Fruit fly (Drosophila melanogaster): ENCODE data around the gene CG43077.

The CG43077 gene

DNA sequence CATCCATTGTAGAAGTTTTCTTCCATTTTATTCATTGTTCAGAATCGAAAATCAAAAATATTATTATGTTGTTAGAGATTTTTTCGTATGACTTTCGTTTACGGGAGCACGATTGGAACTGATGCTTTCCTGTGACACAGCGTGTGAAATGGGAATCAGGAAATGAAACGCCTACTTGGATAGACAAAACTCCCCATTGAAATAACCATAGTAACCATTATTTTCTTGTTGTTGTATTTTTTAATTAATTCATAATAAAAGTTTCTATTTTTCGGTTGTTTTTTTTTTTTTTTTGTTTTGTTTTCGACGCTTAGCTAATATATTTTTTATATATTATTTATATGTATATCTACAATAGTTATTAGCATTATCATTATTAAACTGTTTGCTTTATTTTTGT is at the start of gene CG43077:
CG43077 (minus strand) TSS at position 101 of the 400 bp plus-strand sequence.
- no peak for TF ChIP-seq CG17801 (GFP tag; optimal IDR thresholded peaks at IDR 0.05; ENCODE audit: partially characterized antibody)

DNA sequence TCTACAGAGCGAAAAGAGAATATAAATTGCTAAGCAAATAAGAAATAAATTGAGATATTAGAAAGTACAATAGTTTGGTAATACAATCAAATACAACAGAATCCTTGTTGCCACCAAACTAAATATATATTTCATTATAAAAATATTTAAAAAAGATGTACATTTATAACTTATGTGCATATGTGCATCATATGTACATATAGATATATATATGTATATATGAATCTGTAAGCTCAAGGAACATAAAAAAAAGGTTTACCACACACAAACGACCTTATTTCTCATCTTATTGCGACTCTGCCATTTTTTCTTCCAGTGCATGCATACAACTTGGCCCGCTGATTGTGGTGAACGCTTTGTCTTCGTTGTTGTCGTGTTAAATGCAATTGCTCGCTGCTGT is 45.0 kb upstream of the CG43077 start:
- TF ChIP-seq CG17801 (GFP tag; optimal IDR thresholded peaks at IDR 0.05; ENCODE audit: partially characterized antibody) = peak; percentile 64

DNA sequence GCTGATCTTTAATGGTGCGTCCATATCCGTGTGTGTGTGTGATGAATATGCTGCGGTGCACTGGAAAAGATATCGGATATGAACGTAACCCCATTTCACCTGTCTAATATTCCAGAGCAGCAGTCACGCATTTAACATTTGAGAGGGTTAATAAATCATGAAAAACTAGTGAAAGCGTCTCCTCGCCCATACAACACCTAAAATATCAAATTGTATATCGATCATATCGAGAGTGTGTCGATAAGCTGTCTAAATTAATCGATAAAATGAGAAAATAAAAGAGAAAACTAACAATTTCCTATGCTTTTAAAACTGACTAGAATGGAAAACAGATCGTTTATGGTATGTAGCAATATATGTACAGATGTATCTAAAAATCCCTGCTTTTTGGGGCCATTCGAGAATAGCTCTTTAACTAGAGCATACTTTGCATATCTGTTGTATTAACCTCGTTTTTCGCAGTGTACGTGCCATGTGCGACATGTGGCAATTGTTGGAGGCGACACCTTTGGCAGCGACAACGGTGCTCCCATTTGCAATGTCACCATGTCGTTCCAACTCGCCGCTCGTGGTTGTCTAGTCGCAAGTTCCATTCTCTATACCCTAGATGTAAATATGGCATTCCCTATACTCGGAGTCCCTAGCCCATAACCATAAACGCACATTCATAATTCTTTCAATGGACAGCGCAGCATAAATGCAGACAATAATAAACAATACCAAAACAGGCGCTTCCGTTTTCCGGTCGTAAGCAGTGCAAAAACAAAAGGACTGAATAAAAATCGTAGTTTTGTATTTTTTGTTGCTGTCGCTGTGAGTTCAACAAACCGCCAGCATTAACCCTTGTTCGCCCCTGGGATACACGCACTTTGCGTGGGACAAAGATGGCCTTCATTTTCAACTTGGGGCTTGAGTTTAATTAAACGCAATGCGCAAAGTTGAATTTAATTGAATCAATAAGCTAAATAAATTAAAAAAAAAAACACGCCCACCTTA is 43.9 kb upstream of the CG43077 start:
- TF ChIP-seq CG17801 (GFP tag; optimal IDR thresholded peaks at IDR 0.05; ENCODE audit: partially characterized antibody) = no peak

DNA sequence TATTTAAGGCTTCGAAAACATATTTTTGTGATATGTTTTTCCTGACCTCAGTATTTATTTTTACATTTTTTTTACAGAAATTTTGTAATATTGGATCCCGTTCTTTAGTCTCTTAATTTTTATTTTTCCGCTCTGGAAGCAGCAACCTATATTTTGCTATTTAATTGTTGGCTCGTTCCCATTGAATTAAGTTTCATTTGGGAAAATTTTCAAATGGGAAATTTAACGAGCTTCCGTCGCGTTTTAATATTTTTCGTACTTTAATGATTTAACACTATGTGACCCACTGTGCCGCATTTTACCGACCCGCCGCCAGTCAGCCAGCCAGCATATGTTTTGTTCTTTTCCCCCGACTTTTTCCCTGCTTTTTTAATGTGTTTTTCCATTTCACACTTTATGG is 43.0 kb upstream of the CG43077 start:
- TF ChIP-seq CG17801 (GFP tag; optimal IDR thresholded peaks at IDR 0.05; ENCODE audit: partially characterized antibody) = no peak

DNA sequence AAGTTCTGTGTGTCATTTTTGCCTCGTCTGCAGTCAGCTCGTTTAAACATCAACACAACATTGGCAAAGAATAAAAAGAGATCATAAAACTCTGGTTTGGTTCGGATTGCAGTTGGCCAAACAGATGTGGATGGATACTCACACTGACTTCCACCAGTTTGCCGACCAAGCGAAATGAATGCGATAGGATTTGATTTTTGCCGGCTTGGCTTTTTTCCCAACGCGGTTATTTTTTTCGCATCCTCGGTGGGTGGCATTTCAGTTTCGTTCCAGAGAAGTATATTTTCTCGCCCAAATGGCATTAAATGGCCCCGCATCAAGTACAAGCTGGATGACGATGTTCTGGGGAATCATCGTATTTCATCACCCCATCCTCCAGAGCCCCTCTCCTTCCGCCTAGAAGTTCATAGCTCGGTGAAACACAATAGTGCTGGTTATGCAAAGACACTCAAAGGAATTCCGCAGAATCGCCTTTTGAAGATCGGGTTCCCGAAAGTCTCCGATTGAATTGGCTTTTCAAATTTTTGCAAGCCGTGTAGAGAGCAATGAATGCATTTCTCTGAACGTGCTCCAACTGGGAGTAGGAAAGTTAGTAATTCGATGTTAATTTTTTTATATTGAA is 42.3 kb upstream of the CG43077 start:
- TF ChIP-seq CG17801 (GFP tag; optimal IDR thresholded peaks at IDR 0.05; ENCODE audit: partially characterized antibody) = no peak

DNA sequence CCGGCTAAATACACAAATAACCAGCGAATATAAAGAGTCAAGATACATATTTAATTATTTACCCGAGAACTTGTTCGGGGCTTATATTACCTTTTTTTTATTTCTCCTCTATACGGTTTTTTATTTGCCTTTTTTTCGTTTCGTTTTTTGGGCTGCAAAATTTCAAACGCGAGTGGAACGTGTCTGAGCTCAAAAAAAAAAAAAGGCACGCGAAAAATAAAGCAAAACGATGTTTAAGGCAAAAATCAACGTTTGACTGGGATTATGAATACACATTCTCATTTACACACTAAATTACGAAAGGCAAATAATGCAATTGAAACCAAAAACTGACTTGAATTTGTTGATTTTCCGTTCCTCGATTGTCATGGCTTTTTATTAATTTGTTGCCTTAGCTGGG is 41.4 kb upstream of the CG43077 start:
- TF ChIP-seq CG17801 (GFP tag; optimal IDR thresholded peaks at IDR 0.05; ENCODE audit: partially characterized antibody) = no peak

DNA sequence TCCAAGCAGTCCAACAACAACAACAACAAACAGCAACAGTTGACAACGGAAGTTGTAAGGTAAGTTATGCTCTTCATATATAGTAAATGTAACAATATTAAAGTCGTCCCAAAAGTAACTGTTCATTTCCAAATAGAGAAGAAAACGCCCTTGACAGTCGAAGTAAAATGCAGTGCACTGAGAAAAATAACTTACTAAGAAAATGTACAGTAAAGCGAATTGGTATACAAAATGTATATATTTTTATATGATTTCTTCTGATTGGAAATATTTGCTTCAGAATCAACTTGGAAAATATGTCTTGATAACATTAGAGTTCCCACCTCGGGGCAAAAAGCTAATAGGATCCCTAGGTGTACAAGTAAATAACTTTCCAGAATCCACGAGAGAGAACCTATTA is 39.7 kb upstream of the CG43077 start:
- no peak for TF ChIP-seq CG17801 (GFP tag; optimal IDR thresholded peaks at IDR 0.05; ENCODE audit: partially characterized antibody)

DNA sequence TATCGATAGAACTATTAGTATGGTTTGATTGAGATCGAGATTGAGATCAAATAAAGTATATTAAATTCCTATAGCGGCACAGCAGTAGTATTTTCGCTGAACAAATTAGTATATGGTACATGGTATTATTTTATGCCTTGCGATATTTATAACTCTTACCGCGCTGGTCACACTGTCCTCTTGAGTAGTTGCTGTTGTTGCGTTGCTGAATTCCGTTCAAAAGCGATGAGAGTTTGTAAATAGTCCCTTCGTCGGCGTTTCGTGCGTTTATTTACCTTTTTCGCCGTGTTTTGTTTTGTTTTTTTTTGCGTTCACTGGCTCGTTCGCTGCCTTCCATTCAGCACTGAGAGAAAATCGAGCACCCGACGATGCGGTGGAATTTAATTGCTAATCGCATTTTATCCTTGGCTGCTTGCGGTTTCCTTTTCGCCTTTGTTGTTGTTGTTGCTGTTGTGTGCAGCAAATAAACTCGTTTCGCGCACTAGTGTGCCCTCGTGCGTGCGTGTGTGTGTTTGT is 39.1 kb upstream of the CG43077 start, which contains the start of gene CG5004:
CG5004 (plus strand) TSS at position 182 of the 516 bp plus-strand sequence.
- no peak for TF ChIP-seq CG17801 (GFP tag; optimal IDR thresholded peaks at IDR 0.05; ENCODE audit: partially characterized antibody)

DNA sequence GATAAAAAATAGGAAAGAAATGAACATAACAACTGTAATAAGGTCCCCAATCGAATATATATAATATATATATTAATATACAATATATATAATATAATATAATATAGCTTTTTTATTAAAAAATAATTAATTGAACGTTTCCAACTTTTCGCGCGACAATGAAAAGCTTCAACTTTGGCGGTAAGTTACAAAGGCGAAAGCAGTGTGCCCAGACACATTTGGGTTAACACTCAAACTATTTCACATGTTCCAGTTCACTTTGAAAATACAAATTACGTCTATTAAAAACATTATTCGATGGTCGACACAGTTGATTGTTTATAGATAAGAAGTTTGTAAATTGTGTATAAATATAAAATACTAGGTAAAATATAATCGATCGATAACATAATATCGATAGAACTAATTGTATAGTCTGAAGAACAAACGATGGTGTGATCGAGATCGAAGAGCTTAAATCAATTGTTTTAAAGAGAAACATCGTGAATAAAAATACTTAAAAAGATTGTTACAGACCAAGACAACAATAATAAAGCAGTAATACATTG is 37.9 kb upstream of the CG43077 start:
- no peak for TF ChIP-seq CG17801 (GFP tag; optimal IDR thresholded peaks at IDR 0.05; ENCODE audit: partially characterized antibody)

DNA sequence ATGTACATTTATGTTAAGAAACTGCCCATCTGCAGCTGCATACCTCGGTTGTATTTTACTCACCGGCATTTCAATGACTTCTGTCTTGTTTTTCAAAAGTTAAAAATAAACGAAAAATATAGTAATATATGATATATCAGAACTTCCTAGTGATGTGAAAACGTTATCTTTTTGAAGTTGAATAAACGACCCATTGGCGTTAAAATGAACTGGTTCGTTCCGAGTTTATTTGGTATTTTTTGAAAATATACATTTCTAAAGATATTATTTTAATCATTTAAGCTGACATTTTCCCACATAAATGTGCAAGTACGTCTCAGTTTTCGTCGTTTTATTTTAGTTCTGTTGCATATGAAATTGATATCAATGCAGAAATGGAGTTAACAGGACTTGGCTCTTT is 37.4 kb upstream of the CG43077 start, which contains the start of gene Arpc3B:
Arpc3B (minus strand) TSS at position 146 of the 400 bp plus-strand sequence.
- no peak for TF ChIP-seq CG17801 (GFP tag; optimal IDR thresholded peaks at IDR 0.05; ENCODE audit: partially characterized antibody)

DNA sequence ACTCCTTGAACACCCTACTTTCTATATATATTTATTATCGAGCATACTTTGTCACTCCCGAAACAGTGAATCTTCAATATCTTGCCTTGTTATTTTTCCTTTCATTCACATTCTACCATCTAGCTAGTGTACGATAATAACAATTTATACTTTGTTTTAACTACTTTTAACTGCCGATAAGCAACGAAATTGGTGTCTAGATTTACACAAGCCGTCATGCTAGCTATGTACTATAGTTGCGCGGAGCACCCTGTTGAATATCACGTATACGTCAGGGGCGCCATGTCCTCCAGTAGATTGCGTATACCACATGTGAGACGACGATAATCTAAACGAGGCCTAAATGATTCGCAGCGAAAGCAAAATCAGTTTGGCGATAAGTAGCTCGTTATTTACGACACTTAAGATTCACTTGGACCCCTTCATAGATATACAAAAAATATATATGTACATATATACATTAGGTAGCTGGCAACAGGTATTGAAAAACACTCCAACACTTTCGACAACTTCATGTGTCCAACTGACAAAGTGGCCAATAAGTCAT is 25.6 kb upstream of the CG43077 start:
- no peak for TF ChIP-seq CG17801 (GFP tag; optimal IDR thresholded peaks at IDR 0.05; ENCODE audit: partially characterized antibody)

DNA sequence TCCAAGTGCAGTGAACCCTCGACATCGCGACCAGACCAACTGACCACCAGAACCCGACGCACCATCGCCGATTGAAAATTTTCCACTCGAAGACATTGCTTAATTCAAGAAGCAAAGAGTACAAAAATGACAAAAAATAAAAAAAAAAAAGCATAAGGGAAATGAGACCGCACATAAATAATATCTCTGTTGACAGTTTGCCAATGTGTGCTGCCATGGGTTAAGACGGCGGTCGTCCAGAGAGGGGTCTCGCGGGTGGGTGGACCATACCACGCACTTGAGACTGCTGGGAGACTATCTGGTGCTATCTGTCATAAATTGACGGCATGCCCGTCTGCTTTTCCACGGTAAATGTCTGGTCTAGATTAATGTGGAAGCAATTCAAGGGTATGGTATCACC is 25.1 kb upstream of the CG43077 start:
- no peak for TF ChIP-seq CG17801 (GFP tag; optimal IDR thresholded peaks at IDR 0.05; ENCODE audit: partially characterized antibody)

DNA sequence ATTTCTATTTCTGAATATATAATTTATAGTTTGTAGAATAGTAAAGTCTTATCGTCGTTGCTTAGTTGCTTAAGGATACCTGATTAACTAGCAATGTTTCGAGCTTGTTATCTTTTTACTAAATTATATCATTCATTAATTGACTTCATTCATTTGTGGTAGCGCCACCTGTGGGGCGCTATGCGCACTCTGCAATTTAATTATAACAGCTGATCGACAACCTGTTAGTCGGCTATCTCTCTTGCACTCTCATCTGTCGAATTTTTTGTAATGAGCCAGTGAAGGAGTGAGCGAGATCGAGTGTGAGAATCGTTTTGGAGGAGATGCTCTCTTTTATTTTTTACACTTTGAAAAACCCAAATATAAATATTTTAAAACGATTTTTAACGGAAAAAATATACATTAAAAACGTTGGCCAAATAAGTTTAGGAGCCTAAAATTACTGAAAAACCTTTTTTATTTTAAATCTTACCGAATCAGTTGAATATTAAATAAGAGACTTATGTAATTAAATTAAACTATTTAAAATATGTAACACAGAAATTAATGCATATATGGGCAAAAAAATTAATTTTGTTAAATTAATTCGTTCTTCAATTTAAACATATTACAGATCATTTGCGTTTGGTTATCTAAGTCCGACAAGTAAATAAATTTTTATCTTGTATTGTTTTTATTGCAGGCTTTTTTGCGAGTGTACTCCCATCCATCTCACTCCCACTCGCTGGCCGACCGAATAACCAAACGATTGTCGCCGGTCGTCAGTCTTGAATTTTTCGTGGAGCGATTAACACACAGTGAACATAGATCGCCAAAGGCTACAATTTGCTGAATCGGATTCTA is 23.0 kb upstream of the CG43077 start, which contains the start of the genes CG16700 and CG4991:
CG16700 (plus strand) TSS at position 793 of the 843 bp plus-strand sequence.
CG4991 (plus strand) TSS at position 793 of the 843 bp plus-strand sequence.
- peak; percentile 45 for TF ChIP-seq CG17801 (GFP tag; optimal IDR thresholded peaks at IDR 0.05; ENCODE audit: partially characterized antibody)

DNA sequence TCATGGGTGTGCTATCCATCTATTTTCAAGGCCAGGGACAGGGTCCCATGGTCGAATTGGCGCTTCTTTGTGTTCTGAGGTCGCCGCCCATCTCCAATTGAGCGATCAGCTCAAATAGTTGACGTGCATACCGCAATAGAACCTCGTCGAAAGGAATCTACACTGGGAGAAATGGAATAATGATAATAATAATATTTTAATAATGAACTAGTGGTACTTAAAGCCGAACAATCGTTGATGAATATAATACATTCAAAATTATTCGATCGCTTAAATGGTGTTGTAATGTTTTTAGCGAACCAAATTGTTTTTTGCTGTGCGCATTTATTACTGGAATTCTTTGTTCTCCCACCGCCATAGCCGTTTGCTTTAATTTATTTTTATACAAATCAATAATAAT is 22.3 kb upstream of the CG43077 start:
- no peak for TF ChIP-seq CG17801 (GFP tag; optimal IDR thresholded peaks at IDR 0.05; ENCODE audit: partially characterized antibody)
